Worm (Caenorhabditis elegans) whole organism, L2 larva: Measurements from ENCODE around the gene perm-3.

ENCODE experiments used
- crh-2 ChIP-seq: sonication (generic microtip); optimal IDR thresholded peaks from 2 replicates; lab custom pipeline; 2017; ENCODE audit warnings: missing biosample characterization, missing genetic modification characterization
- egl-27 ChIP-seq: sonication (generic microtip); optimal IDR thresholded peaks from 3 replicates; lab custom pipeline; 2017; ENCODE audit warnings: missing biosample characterization, missing genetic modification reagents, missing genetic modification characterization
- fos-1 ChIP-seq: fragments of 150-350 bp; optimal IDR thresholded peaks from 2 replicates; lab custom pipeline; 2014; ENCODE audit warnings: missing biosample characterization, missing genetic modification characterization
- lin-13 ChIP-seq: fragments of 150-350 bp; optimal IDR thresholded peaks from 2 replicates; lab custom pipeline; 2014; ENCODE audit warnings: missing biosample characterization, missing genetic modification reagents, missing genetic modification characterization
- nhr-12 ChIP-seq: fragments of 150-350 bp; optimal IDR thresholded peaks from 2 replicates; lab custom pipeline; 2014; ENCODE audit warnings: missing biosample characterization, missing genetic modification characterization
- sma-3 ChIP-seq: sonication (generic microtip); optimal IDR thresholded peaks from 2 replicates; lab custom pipeline; 2016; ENCODE audit warnings: missing genetic modification reagents, missing genetic modification characterization, missing compliant biosample characterization
- ztf-11 ChIP-seq: sonication (generic microtip); optimal IDR thresholded peaks from 2 replicates; lab custom pipeline; 2017; ENCODE audit warnings: missing biosample characterization, missing genetic modification characterization

perm-3 gene

ce11 chrIV:5350480-5351193 lies 44.0 kb downstream of the perm-3 start, which contains the start of gene gba-4:
TSS of gene gba-4 (minus strand) at chrIV:5350897.
- TF ChIP-seq fos-1 (tag; lab: Kevin White, UChicago), result peak; percentile 68
- TF ChIP-seq, all 48 proteins: peak for 1; not testable (repeated sequence) for 47

ce11 chrIV:5344168-5344567 lies 50.4 kb downstream of the perm-3 start:
- TF ChIP-seq fos-1 (tag; lab: Kevin White, UChicago) (peak; percentile 13), ztf-11 (tag; lab: Kevin White, UChicago) (no peak), sma-3 (GFP tag; lab: Kevin White, UChicago) (peak; percentile 60), lin-13 (GFP tag; lab: Kevin White, UChicago) (peak; percentile 24), nhr-12 (tag; lab: Kevin White, UChicago) (no peak), egl-27 (tag; lab: Kevin White, UChicago) (no peak), crh-2 (tag; lab: Kevin White, UChicago) (peak; percentile 48)
